Fruit fly (Drosophila melanogaster): Measurements from ENCODE around the gene Gmap.

Gmap gene

DNA sequence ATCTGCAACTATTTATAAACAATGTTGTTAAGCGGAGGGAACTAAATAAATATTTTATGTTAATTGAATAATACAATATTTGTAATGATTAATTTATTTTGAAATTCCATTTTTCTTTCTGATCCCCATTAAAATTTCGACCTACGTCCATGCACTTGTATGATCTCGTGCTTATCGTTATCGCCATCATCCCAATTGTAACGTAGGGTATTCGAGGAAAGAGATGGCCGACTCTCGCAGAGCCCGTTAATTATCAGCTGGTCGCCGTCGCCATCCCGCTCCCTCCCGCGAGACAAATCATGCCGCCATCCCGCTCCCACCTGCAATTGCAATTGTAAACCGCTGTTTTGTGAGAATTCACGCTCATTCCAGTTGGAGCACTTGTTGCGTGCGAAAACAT, 33.6 kb upstream of the Gmap start, which contains the start of gene CG11655 (continued):
- no peak for TF ChIP-seq svp (GFP tag)
- no peak for TF ChIP-seq Sox102F (GFP tag; optimal IDR thresholded peaks at IDR 0.05)
- peak; percentile 61 for TF ChIP-seq esn (GFP tag; optimal IDR thresholded peaks at IDR 0.05)
- no peak for TF ChIP-seq OdsH (GFP tag; optimal IDR thresholded peaks at IDR 0.05)
- no peak for TF ChIP-seq fd85E (GFP tag; optimal IDR thresholded peaks at IDR 0.05)
- peak; percentile 38 for TF ChIP-seq CG34406 (GFP tag; optimal IDR thresholded peaks at IDR 0.05)
- TF ChIP-seq cyc (GFP tag; optimal IDR thresholded peaks at IDR 0.05): peak; percentile 55
- TF ChIP-seq Met (GFP tag; optimal IDR thresholded peaks at IDR 0.05): no peak
- no peak for TF ChIP-seq Gug (GFP tag; IDR thresholded peaks at IDR 0.05)
- TF ChIP-seq CG3032 (tag; optimal IDR thresholded peaks at IDR 0.05): peak; percentile 31
- no peak for TF ChIP-seq CG7368 (GFP tag; optimal IDR thresholded peaks at IDR 0.05)
- no peak for TF ChIP-seq Blimp-1 (GFP tag; optimal IDR thresholded peaks at IDR 0.05)
- TF ChIP-seq CG3919 (GFP tag; optimal IDR thresholded peaks at IDR 0.05): no peak
- peak; percentile 50 for TF ChIP-seq pdm3 (GFP tag; optimal IDR thresholded peaks at IDR 0.05)
- TF ChIP-seq Smox (GFP tag; optimal IDR thresholded peaks at IDR 0.05): peak; percentile 50
- TF ChIP-seq CG10669 (GFP tag; optimal IDR thresholded peaks at IDR 0.05): no peak
- TF ChIP-seq CG15336 (GFP tag; IDR thresholded peaks at IDR 0.05): peak; percentile 42
- TF ChIP-seq Hr38 (GFP tag; optimal IDR thresholded peaks at IDR 0.05): no peak
- no peak for TF ChIP-seq Ets21C (GFP tag; optimal IDR thresholded peaks at IDR 0.05)
- no peak for TF ChIP-seq vri (GFP tag; optimal IDR thresholded peaks at IDR 0.05)
- TF ChIP-seq achi (GFP tag; optimal IDR thresholded peaks at IDR 0.05): no peak

DNA sequence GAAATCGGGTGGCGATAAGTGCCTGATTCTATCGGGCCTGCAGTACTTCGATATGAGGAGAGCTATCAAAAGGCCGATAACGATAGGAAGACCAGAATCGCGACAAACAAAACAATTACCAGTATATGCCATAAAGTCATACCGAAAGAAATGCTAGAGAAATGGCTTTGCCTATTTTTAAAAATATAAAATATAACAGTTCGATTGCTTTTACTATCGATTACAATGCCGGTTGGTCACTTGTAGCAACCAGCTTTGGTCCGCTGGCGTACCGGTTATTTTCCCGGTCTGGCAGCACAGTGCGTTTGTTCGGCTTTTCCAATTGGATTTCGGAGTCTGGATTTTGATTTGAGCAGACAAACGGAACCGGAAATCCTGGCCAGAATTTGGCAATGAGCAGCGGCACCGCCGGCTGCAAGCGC, 24.3 kb upstream of the Gmap start, which contains the start of the genes shtd, CG6294 and CG6299:
Gene shtd, minus strand, starts transcription at position 6 of the 422 bp plus-strand sequence.
Gene CG6294, plus strand, starts transcription at position 287 of the 422 bp plus-strand sequence.
Gene CG6299, plus strand, starts transcription at position 287 of the 422 bp plus-strand sequence.
- TF ChIP-seq Gug (GFP tag; IDR thresholded peaks at IDR 0.05) (no peak), fd85E (GFP tag; optimal IDR thresholded peaks at IDR 0.05) (no peak), CG8119 (GFP tag; IDR thresholded peaks at IDR 0.05) (no peak), CG34406 (GFP tag; optimal IDR thresholded peaks at IDR 0.05) (no peak), CG8632 (GFP tag; optimal IDR thresholded peaks at IDR 0.05) (no peak), pdm3 (GFP tag; optimal IDR thresholded peaks at IDR 0.05) (no peak), topi (GFP tag; optimal IDR thresholded peaks at IDR 0.05) (peak; percentile 2), Eip78C (GFP tag) (no peak), CG11762 (GFP tag; optimal IDR thresholded peaks at IDR 0.05; ENCODE audit: insufficient read depth) (no peak), spab (GFP tag; optimal IDR thresholded peaks at IDR 0.05) (no peak), Ets96B (tag; optimal IDR thresholded peaks at IDR 0.05) (no peak), Hr39 (GFP tag; optimal IDR thresholded peaks at IDR 0.05) (no peak), cyc (GFP tag; optimal IDR thresholded peaks at IDR 0.05) (no peak), Lpt (GFP tag; optimal IDR thresholded peaks at IDR 0.05) (no peak), CG11294 (GFP tag; IDR thresholded peaks at IDR 0.05) (no peak), CG6163 (GFP tag; IDR thresholded peaks at IDR 0.05) (no peak), lz (GFP tag; optimal IDR thresholded peaks at IDR 0.05) (no peak), CG9139 (GFP tag; optimal IDR thresholded peaks at IDR 0.05) (no peak), OdsH (GFP tag; optimal IDR thresholded peaks at IDR 0.05) (no peak), Hr38 (GFP tag; optimal IDR thresholded peaks at IDR 0.05) (no peak), CG15336 (GFP tag; IDR thresholded peaks at IDR 0.05) (no peak), Sox14 (GFP tag; optimal IDR thresholded peaks at IDR 0.05) (peak; percentile 15), eg (GFP tag; IDR thresholded peaks at IDR 0.05) (no peak), esn (GFP tag; optimal IDR thresholded peaks at IDR 0.05) (peak; percentile 3), CG4318 (GFP tag; optimal IDR thresholded peaks at IDR 0.05) (no peak), CG6808 (GFP tag; optimal IDR thresholded peaks at IDR 0.05) (no peak)

DNA sequence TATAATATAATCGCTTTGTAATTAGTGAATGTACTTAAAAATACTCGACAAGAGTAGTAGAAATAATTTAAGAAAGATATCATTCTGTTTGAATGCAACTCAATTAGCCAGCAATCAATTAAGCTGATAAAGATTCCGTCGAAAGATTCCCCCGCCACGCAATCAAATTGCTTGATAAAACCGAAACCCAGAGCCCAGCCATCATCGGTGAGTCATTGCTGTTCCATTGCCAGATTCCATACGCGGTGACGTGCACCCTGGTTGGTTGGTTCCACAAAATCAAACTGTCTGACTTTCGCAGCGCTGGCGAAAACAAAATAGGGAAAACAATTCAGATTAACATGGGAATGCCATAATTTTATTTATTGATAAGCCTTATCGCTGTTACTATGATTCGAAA, 22.2 kb upstream of the Gmap start:
- TF ChIP-seq cyc (GFP tag; optimal IDR thresholded peaks at IDR 0.05): no peak
